ENCODE assay signal across 1 fruit fly cellular context in genomic region chr3R:22410537-22411360, dm6.
TF ChIP-seq lines count a peak whose summit lies in the region.

Gene CG13850 (minus strand): TSS chr3R:22410915.
Gene lqfR (plus strand): TSS chr3R:22411301.

TF ChIP-seq in whole organism, embryonic, 481 proteins besides CTCF, POLR2A, EP300 and RAD21 (continued from another document):
- no peak for TF ChIP-seq ac (GFP tag; optimal IDR thresholded peaks at IDR 0.05; lab: Kevin White, UChicago)
- no peak for TF ChIP-seq tap (tag; optimal IDR thresholded peaks at IDR 0.05; lab: Kevin White, UChicago)
- peak; percentile 81 for TF ChIP-seq CG13624 (GFP tag; optimal IDR thresholded peaks at IDR 0.05; lab: Kevin White, UChicago)
- peak; percentile 58 for TF ChIP-seq CG11723 (GFP tag; optimal IDR thresholded peaks at IDR 0.05; lab: Kevin White, UChicago)
- peak; percentile 6 for TF ChIP-seq CG10147 (GFP tag; optimal IDR thresholded peaks at IDR 0.05; lab: Kevin White, UChicago)
- no peak for TF ChIP-seq Bgb (GFP tag; IDR thresholded peaks at IDR 0.05; lab: Robert Waterston, UW; ENCODE audit: partially characterized antibody)
- 0 out of 2 replicates have a peak, but pooled peaks have one; percentile 21 for TF ChIP-seq CG5953 (GFP tag; IDR thresholded peaks at IDR 0.05; lab: Robert Waterston, UW)
- TF ChIP-seq jing (GFP tag; optimal IDR thresholded peaks at IDR 0.05; lab: Kevin White, UChicago), result no peak
- peak; percentile 80 for TF ChIP-seq chn (GFP tag; optimal IDR thresholded peaks at IDR 0.05; lab: Kevin White, UChicago)
- peak; percentile 22 for TF ChIP-seq Fer2 (tag; optimal IDR thresholded peaks at IDR 0.05; lab: Kevin White, UChicago)
- no peak for TF ChIP-seq Sox102F (GFP tag; optimal IDR thresholded peaks at IDR 0.05; lab: Kevin White, UChicago)
- peak; percentile 53 for TF ChIP-seq Lhr (GFP tag; optimal IDR thresholded peaks at IDR 0.05; lab: Kevin White, UChicago)
- TF ChIP-seq pfk (GFP tag; optimal IDR thresholded peaks at IDR 0.05; lab: Kevin White, UChicago), result peak; percentile 11
- TF ChIP-seq CG2116 (GFP tag; optimal IDR thresholded peaks at IDR 0.05; lab: Kevin White, UChicago), result peak; percentile 61
- peak; percentile 76 for TF ChIP-seq Tbp (GFP tag; optimal IDR thresholded peaks at IDR 0.05; lab: Kevin White, UChicago)
- peak; percentile 82 for TF ChIP-seq CG10543 (GFP tag; optimal IDR thresholded peaks at IDR 0.05; lab: Kevin White, UChicago)
- TF ChIP-seq pros (GFP tag; optimal IDR thresholded peaks at IDR 0.05; lab: Kevin White, UChicago), result no peak
- peak; percentile 37 for TF ChIP-seq Atf3 (GFP tag; optimal IDR thresholded peaks at IDR 0.05; lab: Kevin White, UChicago)
- peak; percentile 37; the same call in 1 of the 3 replicates for TF ChIP-seq ci (GFP tag; IDR thresholded peaks at IDR 0.05; lab: Robert Waterston, UW)
- TF ChIP-seq sens (GFP tag; lab: Kevin White, UChicago), result peak; percentile 94
- TF ChIP-seq D19A (tag; optimal IDR thresholded peaks at IDR 0.05; lab: Kevin White, UChicago), result no peak
- TF ChIP-seq Gsc (GFP tag; IDR thresholded peaks at IDR 0.05; lab: Robert Waterston, UW), result no peak
- peak; percentile 51 for TF ChIP-seq BEAF-32 (GFP tag; optimal IDR thresholded peaks at IDR 0.05; lab: Kevin White, UChicago)
- TF ChIP-seq CG17612 (GFP tag; IDR thresholded peaks at IDR 0.05; lab: Robert Waterston, UW), result no peak
- TF ChIP-seq CG3407 (GFP tag; optimal IDR thresholded peaks at IDR 0.05; lab: Kevin White, UChicago), result peak; percentile 38
- TF ChIP-seq Taf1 (GFP tag; IDR thresholded peaks at IDR 0.05; lab: Robert Waterston, UW), result no peak; the same call in 1 of the 2 replicates
- peak; percentile 51 for TF ChIP-seq CG4282 (GFP tag; optimal IDR thresholded peaks at IDR 0.05; lab: Kevin White, UChicago)
- peak; percentile 75 for TF ChIP-seq tx (GFP tag; optimal IDR thresholded peaks at IDR 0.05; lab: Kevin White, UChicago)
- no peak for TF ChIP-seq sc (optimal IDR thresholded peaks at IDR 0.05; lab: Kevin White, UChicago)
- TF ChIP-seq sc (GFP tag; optimal IDR thresholded peaks at IDR 0.05; lab: Kevin White, UChicago), result peak; percentile 52
- peak; percentile 47 for TF ChIP-seq da (GFP tag; optimal IDR thresholded peaks at IDR 0.05; lab: Kevin White, UChicago)
- TF ChIP-seq HLHmδ (GFP tag; optimal IDR thresholded peaks at IDR 0.05; lab: Kevin White, UChicago), result no peak
- TF ChIP-seq yki (optimal IDR thresholded peaks at IDR 0.05; lab: Kevin White, UChicago), result no peak
- TF ChIP-seq Mrtf (GFP tag; IDR thresholded peaks at IDR 0.05; lab: Robert Waterston, UW), result peak; percentile 40; the same call in 1 of the 3 replicates
TF ChIP-seq in whole organism, embryonic: peak in this region for 293.
